Worm (Caenorhabditis elegans) whole organism, L1 larva: ENCODE measurements around the gene Y17G9B.2.
A peak's percentile ranks its signal among the peaks of the same experiment; 100 is the strongest.

Experiments used
- C16A3.4 ChIP-seq: fragments of 150-350 bp; optimal IDR thresholded peaks from 2 replicates; lab custom pipeline; 2014; ENCODE audit warnings: missing biosample characterization, missing genetic modification characterization
- C34B4.2 ChIP-seq: sonication (generic microtip); optimal IDR thresholded peaks from 2 replicates; lab custom pipeline; 2017; ENCODE audit warnings: mild to moderate bottlenecking, missing genetic modification characterization, missing compliant biosample characterization
- F16B12.6 ChIP-seq: fragments of 150-350 bp; optimal IDR thresholded peaks from 2 replicates; lab custom pipeline; 2014; ENCODE audit warnings: missing biosample characterization, missing genetic modification characterization
- aha-1 ChIP-seq: fragments of 150-350 bp; optimal IDR thresholded peaks from 2 replicates; lab custom pipeline; 2014; ENCODE audit warnings: missing biosample characterization, missing genetic modification characterization
- alr-1 ChIP-seq: fragments of 200-800 bp; sonication (Bioruptor generic); optimal IDR thresholded peaks from 2 replicates; lab custom pipeline; 2018; ENCODE audit warnings: borderline replicate concordance, mild to moderate bottlenecking, missing genetic modification characterization, missing compliant biosample characterization
- aly-2 ChIP-seq: fragments of 150-350 bp; optimal IDR thresholded peaks from 2 replicates; lab custom pipeline; 2014; ENCODE audit warnings: missing biosample characterization, missing genetic modification characterization
- ceh-63 ChIP-seq: fragments of 200-800 bp; sonication (Bioruptor generic); optimal IDR thresholded peaks from 2 replicates; lab custom pipeline; 2018; ENCODE audit warnings: mild to moderate bottlenecking, missing genetic modification characterization, missing compliant biosample characterization
- ceh-8 ChIP-seq: fragments of 200-800 bp; sonication (Bioruptor generic); optimal IDR thresholded peaks from 2 replicates; lab custom pipeline; 2018; ENCODE audit warnings: mild to moderate bottlenecking, missing genetic modification characterization, moderate library complexity, missing compliant biosample characterization
- ceh-82 ChIP-seq, 3 experiments: fragments of 150-350 bp in 1 of 3; sonication (generic microtip) in 2 of 3; optimal IDR thresholded peaks; 2 replicates each; lab custom pipeline; 2014 to 2017; ENCODE audit warnings: missing biosample characterization in 3 of 3, missing genetic modification characterization in 3 of 3
- ces-1 ChIP-seq: fragments of 150-350 bp; optimal IDR thresholded peaks from 2 replicates; lab custom pipeline; 2014; ENCODE audit warnings: missing biosample characterization, missing genetic modification reagents, missing genetic modification characterization
- dpl-1 ChIP-seq, 3 experiments: fragments of 150-350 bp in 2 of 3; sonication (generic microtip) in 1 of 3; optimal IDR thresholded peaks; 2 replicates each; lab custom pipeline; 2014 to 2017; ENCODE audit warnings: missing biosample characterization in 3 of 3, missing genetic modification characterization in 3 of 3, missing genetic modification reagents in 3 of 3
- dsc-1 ChIP-seq: sonication (generic microtip); optimal IDR thresholded peaks from 2 replicates; lab custom pipeline; 2016; ENCODE audit warnings: mild to moderate bottlenecking, missing genetic modification characterization, missing compliant biosample characterization
- efl-1 ChIP-seq, 4 experiments: fragments of 150-350 bp; optimal IDR thresholded peaks in 3 of 4; peaks in 1 of 4; 1 replicate in 1 of 4; 2 replicates in 3 of 4; lab custom pipeline; 2014; ENCODE audit warnings: missing biosample characterization in 2 of 4, missing genetic modification characterization in 2 of 4, missing genetic modification reagents in 2 of 4
- efl-3 ChIP-seq: fragments of 200-800 bp; sonication (Bioruptor generic); optimal IDR thresholded peaks from 2 replicates; lab custom pipeline; 2018; ENCODE audit warnings: mild to moderate bottlenecking, missing genetic modification characterization, missing compliant biosample characterization
- elt-2 ChIP-seq: sonication (generic microtip); optimal IDR thresholded peaks from 2 replicates; lab custom pipeline; 2016; ENCODE audit warnings: missing genetic modification characterization, mild to moderate bottlenecking, inconsistent platforms, missing compliant biosample characterization, missing genetic modification reagents
- grh-1 ChIP-seq: fragments of 200-800 bp; sonication (Bioruptor generic); IDR thresholded peaks from 2 replicates; pipeline ENCODE4 v1.3.6; 2022; ENCODE audit warnings: missing genetic modification reagents, missing genetic modification characterization, missing compliant biosample characterization
- hlh-17 ChIP-seq: fragments of 200-800 bp; sonication (Bioruptor generic); optimal IDR thresholded peaks from 2 replicates; lab custom pipeline; 2018; ENCODE audit warnings: missing genetic modification characterization, mild to moderate bottlenecking, missing compliant biosample characterization, moderate library complexity, borderline replicate concordance
- irx-1 ChIP-seq: sonication (generic microtip); optimal IDR thresholded peaks from 2 replicates; lab custom pipeline; 2016; ENCODE audit warnings: missing genetic modification characterization, missing compliant biosample characterization
- jun-1 ChIP-seq: fragments of 150-350 bp; optimal IDR thresholded peaks from 2 replicates; lab custom pipeline; 2014; ENCODE audit warnings: missing biosample characterization, missing genetic modification reagents, missing genetic modification characterization
- lin-13 ChIP-seq: fragments of 150-350 bp; optimal IDR thresholded peaks from 2 replicates; lab custom pipeline; 2014; ENCODE audit warnings: missing biosample characterization, missing genetic modification reagents, missing genetic modification characterization
- lin-14 ChIP-seq: fragments of 200-800 bp; sonication (Bioruptor generic); optimal IDR thresholded peaks from 2 replicates; lab custom pipeline; 2018; ENCODE audit warnings: mild to moderate bottlenecking, missing genetic modification characterization, moderate library complexity, missing compliant biosample characterization
- lin-15B ChIP-seq: fragments of 150-350 bp; sonication (generic microtip); optimal IDR thresholded peaks from 3 replicates; lab custom pipeline; 2014; ENCODE audit warnings: missing biosample characterization, missing genetic modification characterization
- lir-3 ChIP-seq: sonication (generic microtip); optimal IDR thresholded peaks from 2 replicates; lab custom pipeline; 2016; ENCODE audit warnings: mild to moderate bottlenecking, missing genetic modification characterization, moderate library complexity, missing compliant biosample characterization; ENCODE audit not compliant: poor library complexity
- mab-9 ChIP-seq: fragments of 200-800 bp; sonication (Bioruptor generic); IDR thresholded peaks from 2 replicates; pipeline ENCODE4 v1.3.6; 2022; ENCODE audit warnings: missing genetic modification reagents, missing genetic modification characterization, missing compliant biosample characterization
- mef-2 ChIP-seq: fragments of 150-350 bp; optimal IDR thresholded peaks from 2 replicates; lab custom pipeline; 2014; ENCODE audit warnings: missing biosample characterization, missing genetic modification characterization
- nhr-11 ChIP-seq: fragments of 150-350 bp; optimal IDR thresholded peaks from 2 replicates; lab custom pipeline; 2014; ENCODE audit warnings: missing biosample characterization, missing genetic modification characterization
- nhr-12 ChIP-seq: sonication (generic microtip); optimal IDR thresholded peaks from 2 replicates; lab custom pipeline; 2017; ENCODE audit warnings: missing biosample characterization, missing genetic modification characterization
- nhr-19 ChIP-seq: fragments of 200-800 bp; sonication (Bioruptor generic); conservative IDR thresholded peaks from 2 replicates; pipeline ENCODE4 v1.3.6; 2022; ENCODE audit warnings: missing genetic modification characterization, missing compliant biosample characterization
- nhr-20 ChIP-seq: sonication (generic microtip); optimal IDR thresholded peaks from 2 replicates; lab custom pipeline; 2016; ENCODE audit warnings: mild to moderate bottlenecking, missing genetic modification characterization, missing compliant biosample characterization
- nhr-28 ChIP-seq: fragments of 150-350 bp; optimal IDR thresholded peaks from 2 replicates; lab custom pipeline; 2014; ENCODE audit warnings: missing biosample characterization, missing genetic modification characterization
- nhr-47 ChIP-seq: sonication (generic microtip); optimal IDR thresholded peaks from 2 replicates; lab custom pipeline; 2016; ENCODE audit warnings: mild to moderate bottlenecking, missing genetic modification characterization, moderate library complexity, missing compliant biosample characterization
- nhr-71 ChIP-seq: sonication (generic microtip); optimal IDR thresholded peaks from 2 replicates; lab custom pipeline; 2016; ENCODE audit warnings: mild to moderate bottlenecking, missing genetic modification characterization, moderate library complexity, missing compliant biosample characterization
- nhr-76 ChIP-seq: sonication (generic microtip); optimal IDR thresholded peaks from 2 replicates; lab custom pipeline; 2017; ENCODE audit warnings: missing biosample characterization, missing genetic modification characterization
- nhr-84 ChIP-seq: sonication (generic microtip); optimal IDR thresholded peaks from 2 replicates; lab custom pipeline; 2017; ENCODE audit warnings: missing biosample characterization, missing genetic modification characterization
- nhr-90 ChIP-seq: sonication (generic microtip); optimal IDR thresholded peaks from 2 replicates; lab custom pipeline; 2016; ENCODE audit warnings: mild to moderate bottlenecking, missing genetic modification characterization, missing compliant biosample characterization; ENCODE audit not compliant: poor library complexity
- pag-3 ChIP-seq: sonication (generic microtip); optimal IDR thresholded peaks from 2 replicates; lab custom pipeline; 2017; ENCODE audit warnings: missing genetic modification characterization, mild to moderate bottlenecking, missing compliant biosample characterization, antibody characterized with exemption, borderline replicate concordance; ENCODE audit not compliant: insufficient read depth
- pax-3 ChIP-seq: fragments of 200-800 bp; sonication (Bioruptor generic); optimal IDR thresholded peaks from 2 replicates; lab custom pipeline; 2018; ENCODE audit warnings: mild to moderate bottlenecking, missing genetic modification characterization, moderate library complexity, missing compliant biosample characterization
- rnt-1 ChIP-seq: sonication (generic microtip); optimal IDR thresholded peaks from 2 replicates; lab custom pipeline; 2016; ENCODE audit warnings: mild to moderate bottlenecking, missing genetic modification characterization, moderate library complexity, missing compliant biosample characterization
- skn-1 ChIP-seq: fragments of 150-350 bp; optimal IDR thresholded peaks from 2 replicates; lab custom pipeline; 2014; ENCODE audit warnings: missing biosample characterization, missing genetic modification characterization
- sptf-1 ChIP-seq: fragments of 150-350 bp; optimal IDR thresholded peaks from 2 replicates; lab custom pipeline; 2014; ENCODE audit warnings: missing biosample characterization, missing genetic modification characterization
- tlp-1 ChIP-seq: fragments of 150-350 bp; optimal IDR thresholded peaks from 2 replicates; lab custom pipeline; 2014; ENCODE audit warnings: missing biosample characterization, missing genetic modification characterization
- unc-130 ChIP-seq: fragments of 150-350 bp; optimal IDR thresholded peaks from 2 replicates; lab custom pipeline; 2017; ENCODE audit warnings: missing biosample characterization, missing genetic modification characterization, inconsistent platforms
- unc-30 ChIP-seq: sonication (generic microtip); optimal IDR thresholded peaks from 2 replicates; lab custom pipeline; 2017; ENCODE audit warnings: missing biosample characterization, missing genetic modification characterization
- vab-15 ChIP-seq: sonication (generic microtip); optimal IDR thresholded peaks from 2 replicates; lab custom pipeline; 2017; ENCODE audit warnings: missing genotype, mild to moderate bottlenecking, missing genetic modification characterization, missing compliant biosample characterization
- xbp-1 ChIP-seq: sonication (generic microtip); optimal IDR thresholded peaks from 2 replicates; lab custom pipeline; 2016; ENCODE audit warnings: missing genetic modification characterization, missing compliant biosample characterization
- zag-1 ChIP-seq: fragments of 150-350 bp; optimal IDR thresholded peaks from 2 replicates; lab custom pipeline; 2014; ENCODE audit warnings: missing biosample characterization, missing genetic modification characterization
- ztf-4 ChIP-seq: fragments of 150-350 bp; optimal IDR thresholded peaks from 2 replicates; lab custom pipeline; 2014; ENCODE audit warnings: missing biosample characterization, missing genetic modification characterization

Gene Y17G9B.2

ce11 chrIV:4749155-4749554, 14.8 kb upstream of the Y17G9B.2 start:
- TF ChIP-seq lir-3: no peak
- 0 out of 2 replicates have a peak, but pooled peaks have one; percentile 35 for TF ChIP-seq mab-9
- no peak for TF ChIP-seq dpl-1 (GFP tag; optimal IDR thresholded peaks at IDR 0.05; lab: Kevin White, UChicago)
- TF ChIP-seq ces-1 (GFP tag; lab: Kevin White, UChicago): no peak
- TF ChIP-seq C34B4.2 (tag; lab: Kevin White, UChicago): peak; percentile 19
- TF ChIP-seq ceh-63: no peak
- TF ChIP-seq hlh-17 (GFP tag; lab: Kevin White, UChicago): no peak
- TF ChIP-seq grh-1 (GFP tag; lab: Robert Waterston, UW): no peak
- no peak for TF ChIP-seq unc-130
- no peak for TF ChIP-seq nhr-20 (tag; lab: Kevin White, UChicago)
- TF ChIP-seq lin-13 (GFP tag; lab: Kevin White, UChicago): no peak
- no peak for TF ChIP-seq nhr-12 (tag; lab: Kevin White, UChicago)
- TF ChIP-seq, all 84 proteins: peak for 2

- peak; percentile 100 for TF ChIP-seq pax-3 (tag; lab: Kevin White, UChicago)
- TF ChIP-seq lin-14 (GFP tag; lab: Kevin White, UChicago): peak; percentile 100
- TF ChIP-seq xbp-1 (tag; lab: Kevin White, UChicago): peak; percentile 100
- peak; percentile 100 for TF ChIP-seq ceh-82 (tag; optimal IDR thresholded peaks at IDR 0.05; lab: Kevin White, UChicago)
- peak; percentile 100 for TF ChIP-seq irx-1
- peak; percentile 81 for TF ChIP-seq F16B12.6 (tag; lab: Kevin White, UChicago)
- TF ChIP-seq lin-15B (tag; lab: Kevin White, UChicago): peak; percentile 100
- TF ChIP-seq ceh-8 (GFP tag; lab: Kevin White, UChicago): peak; percentile 100
- TF ChIP-seq ceh-63: peak; percentile 96
- TF ChIP-seq alr-1: no peak
- TF ChIP-seq nhr-84 (tag; lab: Kevin White, UChicago): peak; percentile 91
- peak; percentile 100 for TF ChIP-seq ztf-4
- TF ChIP-seq jun-1 (tag; lab: Kevin White, UChicago): peak; percentile 99
- peak; percentile 100 for TF ChIP-seq nhr-20 (tag; lab: Kevin White, UChicago)
- peak; percentile 99 for TF ChIP-seq mab-9
- TF ChIP-seq tlp-1 (tag; lab: Kevin White, UChicago): no peak
- TF ChIP-seq pag-3: peak; percentile 85
- peak; percentile 81 for TF ChIP-seq nhr-76 (tag; lab: Kevin White, UChicago)
- peak; percentile 99 for TF ChIP-seq elt-2 (tag; lab: Kevin White, UChicago)
- peak; percentile 100 for TF ChIP-seq dsc-1 (tag; lab: Kevin White, UChicago)
- TF ChIP-seq aly-2 (tag; lab: Kevin White, UChicago): peak; percentile 100
- TF ChIP-seq nhr-11 (tag; lab: Kevin White, UChicago): peak; percentile 98
- TF ChIP-seq nhr-19 (GFP tag; lab: Robert Waterston, UW): peak; percentile 100
- TF ChIP-seq C16A3.4 (tag; lab: Kevin White, UChicago): peak; percentile 100
- peak; percentile 97 to 98 for TF ChIP-seq efl-1 (optimal IDR thresholded peaks at IDR 0.05; lab: Kevin White, UChicago)
- peak; percentile 91 to 99 for TF ChIP-seq efl-1 (GFP tag; optimal IDR thresholded peaks at IDR 0.05 in 1 of 2; lab: Kevin White, UChicago)
- peak; percentile 98 for TF ChIP-seq lir-3
- TF ChIP-seq grh-1 (GFP tag; lab: Robert Waterston, UW): peak; percentile 100
- peak; percentile 97 for TF ChIP-seq vab-15
- peak; percentile 98 for TF ChIP-seq aha-1 (tag; lab: Kevin White, UChicago)
- peak; percentile 73 for TF ChIP-seq hlh-17 (GFP tag; lab: Kevin White, UChicago)
- no peak for TF ChIP-seq sptf-1
- peak; percentile 98 for TF ChIP-seq efl-3
- TF ChIP-seq mef-2 (tag; lab: Kevin White, UChicago): peak; percentile 97
- TF ChIP-seq skn-1 (tag; lab: Kevin White, UChicago): peak; percentile 99
- TF ChIP-seq nhr-28 (tag; lab: Kevin White, UChicago): peak; percentile 82
- peak; percentile 100 for TF ChIP-seq nhr-90 (tag; lab: Kevin White, UChicago)
- peak; percentile 81 for TF ChIP-seq ces-1 (GFP tag; lab: Kevin White, UChicago)
- TF ChIP-seq unc-30 (tag; lab: Kevin White, UChicago): peak; percentile 91
- peak; percentile 100 for TF ChIP-seq unc-130
- peak; percentile 100 for TF ChIP-seq nhr-71 (tag; lab: Kevin White, UChicago)
- TF ChIP-seq nhr-12 (tag; lab: Kevin White, UChicago): peak; percentile 78
- peak; percentile 100 for TF ChIP-seq nhr-47 (tag; lab: Kevin White, UChicago)
- TF ChIP-seq rnt-1 (tag; lab: Kevin White, UChicago): peak; percentile 99
- TF ChIP-seq zag-1 (tag; lab: Kevin White, UChicago): peak; percentile 99
Observed at ce11 chrIV:4749728-4750278, 14.1 kb upstream of the Y17G9B.2 start, which contains the start of the genes rpl-20 and Y17G9B.5. TSS of gene rpl-20 (minus strand) at chrIV:4749778. TSS of gene Y17G9B.5 (plus strand) at chrIV:4750240.
